Worm (Caenorhabditis elegans) whole organism, late embryonic: ENCODE results near the gene F10D7.4.

Experiments used
- C08G9.2 ChIP-seq: sonication (generic microtip); optimal IDR thresholded peaks from 2 replicates; lab custom pipeline; 2016; ENCODE audit warnings: mild to moderate bottlenecking, missing genetic modification characterization, moderate library complexity, missing compliant biosample characterization
- C38D4.7 ChIP-seq: fragments of 200-800 bp; sonication (Bioruptor generic); optimal IDR thresholded peaks from 2 replicates; lab custom pipeline; 2018; ENCODE audit warnings: mild to moderate bottlenecking, missing genetic modification characterization, moderate library complexity, missing compliant biosample characterization
- F13H6.1 ChIP-seq: sonication (generic microtip); optimal IDR thresholded peaks from 2 replicates; lab custom pipeline; 2016; ENCODE audit warnings: missing genetic modification characterization, missing compliant biosample characterization
- K09A11.1 ChIP-seq: sonication (generic microtip); optimal IDR thresholded peaks from 2 replicates; lab custom pipeline; 2017; ENCODE audit warnings: antibody characterized with exemption, mild to moderate bottlenecking, missing genetic modification characterization, missing compliant biosample characterization; ENCODE audit not compliant: insufficient read depth
- T23F11.4 ChIP-seq: fragments of 200-800 bp; sonication (Bioruptor generic); optimal IDR thresholded peaks from 2 replicates; lab custom pipeline; 2018; ENCODE audit warnings: mild to moderate bottlenecking, missing genetic modification characterization, missing compliant biosample characterization
- Y22D7AL.16 ChIP-seq: sonication (generic microtip); optimal IDR thresholded peaks from 2 replicates; lab custom pipeline; 2016; ENCODE audit warnings: missing genetic modification characterization, missing compliant biosample characterization
- ama-1 ChIP-seq: fragments of 150-350 bp; optimal IDR thresholded peaks from 2 replicates; lab custom pipeline; 2014
- ceh-18 ChIP-seq: sonication (generic microtip); optimal IDR thresholded peaks from 2 replicates; lab custom pipeline; 2016; ENCODE audit warnings: missing genetic modification characterization, missing compliant biosample characterization
- ceh-2 ChIP-seq: sonication (generic microtip); optimal IDR thresholded peaks from 2 replicates; lab custom pipeline; 2016; ENCODE audit warnings: missing genotype, missing genetic modification characterization, missing compliant biosample characterization
- ceh-22 ChIP-seq: sonication (generic microtip); optimal IDR thresholded peaks from 2 replicates; lab custom pipeline; 2017; ENCODE audit warnings: missing biosample characterization, missing genetic modification characterization
- ceh-45 ChIP-seq: fragments of 200-800 bp; sonication (Bioruptor generic); IDR thresholded peaks from 2 replicates; pipeline ENCODE4 v1.3.6; 2022; ENCODE audit warnings: missing genetic modification reagents, missing genetic modification characterization, missing compliant biosample characterization
- ceh-48 ChIP-seq: sonication (generic microtip); optimal IDR thresholded peaks from 2 replicates; lab custom pipeline; 2016; ENCODE audit warnings: missing genetic modification characterization, inconsistent platforms, missing compliant biosample characterization
- ceh-6 ChIP-seq: fragments of 200-800 bp; sonication (Bioruptor generic); optimal IDR thresholded peaks from 2 replicates; lab custom pipeline; 2018; ENCODE audit warnings: mild to moderate bottlenecking, missing genetic modification characterization, missing compliant biosample characterization
- ceh-9 ChIP-seq: sonication (generic microtip); optimal IDR thresholded peaks from 2 replicates; lab custom pipeline; 2016; ENCODE audit warnings: mild to moderate bottlenecking, missing genetic modification characterization, inconsistent platforms, missing compliant biosample characterization
- dmd-4 ChIP-seq: sonication (generic microtip); optimal IDR thresholded peaks from 2 replicates; lab custom pipeline; 2016; ENCODE audit warnings: borderline replicate concordance, missing genetic modification characterization, missing compliant biosample characterization
- fax-1 ChIP-seq: sonication (generic microtip); optimal IDR thresholded peaks from 2 replicates; lab custom pipeline; 2016; ENCODE audit warnings: missing genotype, missing genetic modification characterization, missing compliant biosample characterization
- fkh-10 ChIP-seq: fragments of 150-350 bp; optimal IDR thresholded peaks from 2 replicates; lab custom pipeline; 2014; ENCODE audit warnings: missing biosample characterization, missing genetic modification reagents, missing genetic modification characterization
- fkh-6 ChIP-seq: sonication (generic microtip); optimal IDR thresholded peaks from 2 replicates; lab custom pipeline; 2016; ENCODE audit warnings: missing genetic modification characterization, missing compliant biosample characterization
- hlh-13 ChIP-seq: fragments of 200-800 bp; sonication (Bioruptor generic); optimal IDR thresholded peaks from 2 replicates; lab custom pipeline; 2018; ENCODE audit warnings: mild to moderate bottlenecking, missing genetic modification characterization, missing compliant biosample characterization
- hlh-30 ChIP-seq: sonication (generic microtip); optimal IDR thresholded peaks from 2 replicates; lab custom pipeline; 2017; ENCODE audit warnings: antibody characterized with exemption, missing genetic modification characterization, missing compliant biosample characterization; ENCODE audit not compliant: insufficient read depth
- hlh-6 ChIP-seq: sonication (generic microtip); optimal IDR thresholded peaks from 2 replicates; lab custom pipeline; 2016; ENCODE audit warnings: missing genotype, missing genetic modification characterization, missing compliant biosample characterization
- hlh-8 ChIP-seq: sonication (generic microtip); optimal IDR thresholded peaks from 2 replicates; lab custom pipeline; 2016; ENCODE audit warnings: missing genotype, missing genetic modification characterization, missing compliant biosample characterization
- lin-11 ChIP-seq: fragments of 200-800 bp; sonication (Bioruptor generic); optimal IDR thresholded peaks from 2 replicates; lab custom pipeline; 2018; ENCODE audit warnings: mild to moderate bottlenecking, missing genetic modification characterization, missing compliant biosample characterization
- madf-2 ChIP-seq: sonication (generic microtip); optimal IDR thresholded peaks from 2 replicates; lab custom pipeline; 2017; ENCODE audit warnings: missing genetic modification characterization, missing compliant biosample characterization
- mec-3 ChIP-seq: sonication (generic microtip); optimal IDR thresholded peaks from 2 replicates; lab custom pipeline; 2016; ENCODE audit warnings: borderline replicate concordance, missing genetic modification characterization, missing compliant biosample characterization
- nhr-11 ChIP-seq: fragments of 150-350 bp; optimal IDR thresholded peaks from 2 replicates; lab custom pipeline; 2014; ENCODE audit warnings: missing biosample characterization, missing genetic modification characterization
- nhr-232 ChIP-seq: sonication (generic microtip); optimal IDR thresholded peaks from 2 replicates; lab custom pipeline; 2016; ENCODE audit warnings: missing genetic modification characterization, missing compliant biosample characterization
- npax-4 ChIP-seq: sonication (generic microtip); optimal IDR thresholded peaks from 2 replicates; lab custom pipeline; 2016; ENCODE audit warnings: missing genetic modification characterization, missing compliant biosample characterization
- odd-2 ChIP-seq: sonication (generic microtip); optimal IDR thresholded peaks from 2 replicates; lab custom pipeline; 2017; ENCODE audit warnings: antibody characterized with exemption, mild to moderate bottlenecking, missing genetic modification characterization, missing compliant biosample characterization
- pag-3 ChIP-seq: sonication (generic microtip); optimal IDR thresholded peaks from 2 replicates; lab custom pipeline; 2016; ENCODE audit warnings: missing compliant biosample characterization, missing genetic modification characterization, borderline replicate concordance
- pat-9 ChIP-seq: fragments of 200-800 bp; sonication (Bioruptor generic); optimal IDR thresholded peaks from 2 replicates; lab custom pipeline; 2018; ENCODE audit warnings: mild to moderate bottlenecking, missing genetic modification characterization, moderate library complexity, missing compliant biosample characterization
- pax-1 ChIP-seq: fragments of 150-350 bp; optimal IDR thresholded peaks from 2 replicates; lab custom pipeline; 2014; ENCODE audit warnings: missing biosample characterization, missing genetic modification characterization
- ref-2 ChIP-seq: sonication (generic microtip); optimal IDR thresholded peaks from 2 replicates; lab custom pipeline; 2016; ENCODE audit warnings: missing genetic modification characterization, missing compliant biosample characterization
- sdc-2 ChIP-seq: sonication (generic microtip); optimal IDR thresholded peaks from 2 replicates; lab custom pipeline; 2016; ENCODE audit warnings: missing genotype, missing genetic modification characterization, missing compliant biosample characterization
- syd-9 ChIP-seq: sonication (generic microtip); optimal IDR thresholded peaks from 2 replicates; lab custom pipeline; 2016; ENCODE audit warnings: mild to moderate bottlenecking, missing genetic modification characterization, moderate library complexity, missing compliant biosample characterization
- tbx-2 ChIP-seq: sonication (generic microtip); optimal IDR thresholded peaks from 2 replicates; lab custom pipeline; 2016; ENCODE audit warnings: missing genetic modification characterization, missing compliant biosample characterization
- tbx-7 ChIP-seq: sonication (generic microtip); optimal IDR thresholded peaks from 2 replicates; lab custom pipeline; 2016; ENCODE audit warnings: missing genotype, missing genetic modification characterization, missing compliant biosample characterization
- ttx-3 ChIP-seq: sonication (generic microtip); optimal IDR thresholded peaks from 2 replicates; lab custom pipeline; 2016; ENCODE audit warnings: missing genetic modification reagents, missing genetic modification characterization, missing compliant biosample characterization
- unc-3 ChIP-seq, 2 experiments: fragments of 200-800 bp in 1 of 2; sonication (Bioruptor generic) in 1 of 2; sonication (generic microtip) in 1 of 2; conservative IDR thresholded peaks in 1 of 2; optimal IDR thresholded peaks in 1 of 2; 2 replicates each; pipeline versions ENCODE4 v1.3.6 to Lab custom; 2016 to 2022; ENCODE audit warnings: missing compliant biosample characterization in 2 of 2, missing genetic modification characterization in 2 of 2, missing genetic modification reagents in 1 of 2
- unc-42 ChIP-seq: sonication (generic microtip); optimal IDR thresholded peaks from 2 replicates; lab custom pipeline; 2016; ENCODE audit warnings: missing genotype, missing genetic modification characterization, missing compliant biosample characterization
- unc-86 ChIP-seq: sonication (generic microtip); optimal IDR thresholded peaks from 2 replicates; lab custom pipeline; 2016; ENCODE audit warnings: missing genetic modification characterization, missing compliant biosample characterization

Gene F10D7.4

ce11 chrX:17412642-17413041 lies 30.8 kb upstream of the F10D7.4 start:
- no peak for TF ChIP-seq C38D4.7
- no peak for TF ChIP-seq odd-2 (tag; lab: Kevin White, UChicago)
- TF ChIP-seq ama-1 (lab: Kevin White, UChicago) = no peak
- TF ChIP-seq C08G9.2 (tag; lab: Kevin White, UChicago) = no peak
- no peak for TF ChIP-seq hlh-30
- no peak for TF ChIP-seq pat-9 (tag; lab: Kevin White, UChicago)
- TF ChIP-seq fax-1 (tag; lab: Kevin White, UChicago) = no peak
- TF ChIP-seq ceh-22 (tag; lab: Kevin White, UChicago) = no peak
- no peak for TF ChIP-seq ceh-6
- TF ChIP-seq ceh-18 = no peak
- no peak for TF ChIP-seq hlh-6
- TF ChIP-seq lin-11 (tag; lab: Kevin White, UChicago) = no peak
- no peak for TF ChIP-seq ceh-45 (GFP tag; lab: Robert Waterston, UW)
- no peak for TF ChIP-seq ceh-48 (tag; lab: Kevin White, UChicago)
- no peak for TF ChIP-seq unc-3 (GFP tag; conservative IDR thresholded peaks at IDR 0.05; lab: Robert Waterston, UW)
- no peak for TF ChIP-seq unc-3 (tag; optimal IDR thresholded peaks at IDR 0.05; lab: Kevin White, UChicago)
- no peak for TF ChIP-seq unc-42 (tag; lab: Kevin White, UChicago)
- no peak for TF ChIP-seq madf-2
- no peak for TF ChIP-seq tbx-7 (tag; lab: Kevin White, UChicago)
- no peak for TF ChIP-seq unc-86 (tag; lab: Kevin White, UChicago)

- TF ChIP-seq ceh-22 (tag; lab: Kevin White, UChicago) (no peak), npax-4 (tag; lab: Kevin White, UChicago) (no peak), ceh-9 (no peak), fax-1 (tag; lab: Kevin White, UChicago) (no peak), ttx-3 (tag; lab: Kevin White, UChicago) (no peak), pat-9 (tag; lab: Kevin White, UChicago) (no peak), C38D4.7 (no peak), lin-11 (tag; lab: Kevin White, UChicago) (no peak), pag-3 (tag; lab: Kevin White, UChicago) (no peak), nhr-11 (no peak), ceh-2 (no peak), tbx-2 (tag; lab: Kevin White, UChicago) (no peak), nhr-232 (tag; lab: Kevin White, UChicago) (no peak)
These were observed 27.0 kb upstream of the F10D7.4 start for ce11 chrX:17408855-17409254.

- TF ChIP-seq hlh-8 (tag; lab: Kevin White, UChicago) (no peak), F13H6.1 (tag; lab: Kevin White, UChicago) (no peak), hlh-13 (GFP tag; lab: Kevin White, UChicago) (no peak), fkh-10 (GFP tag; lab: Kevin White, UChicago) (no peak), fkh-6 (no peak), pax-1 (tag; lab: Kevin White, UChicago) (no peak), T23F11.4 (GFP tag; lab: Kevin White, UChicago) (no peak), ref-2 (tag; lab: Kevin White, UChicago) (no peak), mec-3 (tag; lab: Kevin White, UChicago) (no peak), dmd-4 (no peak), npax-4 (tag; lab: Kevin White, UChicago) (no peak), nhr-232 (tag; lab: Kevin White, UChicago) (no peak)
These were observed 21.2 kb upstream of the F10D7.4 start for ce11 chrX:17403058-17403457.

- TF ChIP-seq C38D4.7 (no peak), F13H6.1 (tag; lab: Kevin White, UChicago) (no peak), ceh-6 (no peak), K09A11.1 (tag; lab: Kevin White, UChicago) (no peak), hlh-13 (GFP tag; lab: Kevin White, UChicago) (no peak), C08G9.2 (tag; lab: Kevin White, UChicago) (no peak), syd-9 (tag; lab: Kevin White, UChicago) (no peak), pat-9 (tag; lab: Kevin White, UChicago) (no peak), sdc-2 (no peak), madf-2 (no peak), odd-2 (tag; lab: Kevin White, UChicago) (no peak), Y22D7AL.16 (no peak)
These were observed 19.4 kb upstream of the F10D7.4 start, which contains the start of gene F11C7.6 for ce11 chrX:17401264-17401663. Gene F11C7.6, plus strand, starts transcription at chrX:17401564.
